Worm (Caenorhabditis elegans) whole organism, mixed stage, embryonic: ENCODE data around the gene ctsa-3.1.

Source experiments
- M03D4.4 ChIP-seq: sonication (generic microtip); optimal IDR thresholded peaks from 2 replicates; lab custom pipeline; 2017; ENCODE audit warnings: mild to moderate bottlenecking, missing genetic modification characterization, missing compliant biosample characterization
- bed-3 ChIP-seq: fragments of 200-800 bp; sonication (Bioruptor generic); optimal IDR thresholded peaks from 3 replicates; lab custom pipeline; 2018; ENCODE audit warnings: mild to moderate bottlenecking, missing genetic modification characterization, moderate library complexity, missing compliant biosample characterization
- blmp-1 ChIP-seq: fragments of 150-350 bp; optimal IDR thresholded peaks from 2 replicates; lab custom pipeline; 2014; ENCODE audit warnings: missing biosample characterization, missing genetic modification characterization
- ceh-39 ChIP-seq: fragments of 150-350 bp; optimal IDR thresholded peaks from 2 replicates; lab custom pipeline; 2014; ENCODE audit warnings: missing biosample characterization, missing genetic modification characterization
- ceh-43 ChIP-seq: fragments of 200-800 bp; sonication (Bioruptor generic); optimal IDR thresholded peaks from 2 replicates; lab custom pipeline; 2018; ENCODE audit warnings: mild to moderate bottlenecking, missing genetic modification characterization, moderate library complexity, missing compliant biosample characterization
- ceh-83 ChIP-seq: fragments of 200-800 bp; sonication (Bioruptor generic); optimal IDR thresholded peaks from 2 replicates; lab custom pipeline; 2018; ENCODE audit warnings: mild to moderate bottlenecking, missing genetic modification characterization, missing compliant biosample characterization
- ces-1 ChIP-seq: fragments of 150-350 bp; optimal IDR thresholded peaks from 2 replicates; lab custom pipeline; 2014; ENCODE audit warnings: missing biosample characterization, missing genetic modification reagents, missing genetic modification characterization
- cnd-1 ChIP-seq: fragments of 200-800 bp; sonication (Bioruptor generic); optimal IDR thresholded peaks from 2 replicates; lab custom pipeline; 2018; ENCODE audit warnings: mild to moderate bottlenecking, missing genetic modification characterization, missing compliant biosample characterization
- drap-1 ChIP-seq: fragments of 200-800 bp; sonication (Bioruptor generic); optimal IDR thresholded peaks from 3 replicates; lab custom pipeline; 2018; ENCODE audit warnings: mild to moderate bottlenecking, missing genetic modification characterization, missing compliant biosample characterization
- elt-1 ChIP-seq: sonication (generic microtip); optimal IDR thresholded peaks from 2 replicates; lab custom pipeline; 2017; ENCODE audit warnings: missing genetic modification characterization, mild to moderate bottlenecking, missing compliant biosample characterization, antibody characterized with exemption, moderate library complexity, borderline replicate concordance; ENCODE audit not compliant: insufficient read depth
- elt-3 ChIP-seq: fragments of 150-350 bp; optimal IDR thresholded peaks from 2 replicates; lab custom pipeline; 2014; ENCODE audit warnings: missing biosample characterization, missing genetic modification characterization
- flh-1 ChIP-seq: fragments of 200-800 bp; sonication (Bioruptor generic); optimal IDR thresholded peaks from 2 replicates; lab custom pipeline; 2018; ENCODE audit warnings: mild to moderate bottlenecking, missing genetic modification characterization, moderate library complexity, missing compliant biosample characterization
- ham-2 ChIP-seq: fragments of 200-800 bp; sonication (Bioruptor generic); optimal IDR thresholded peaks from 2 replicates; lab custom pipeline; 2018; ENCODE audit warnings: mild to moderate bottlenecking, missing genetic modification characterization, missing compliant biosample characterization
- hlh-1 ChIP-seq: fragments of 150-350 bp; optimal IDR thresholded peaks from 2 replicates; lab custom pipeline; 2014; ENCODE audit warnings: missing biosample characterization, missing genetic modification reagents, missing genetic modification characterization
- lin-13 ChIP-seq: fragments of 150-350 bp; optimal IDR thresholded peaks from 2 replicates; lab custom pipeline; 2014; ENCODE audit warnings: missing biosample characterization, missing genetic modification characterization
- lin-32 ChIP-seq: fragments of 200-800 bp; sonication (Bioruptor generic); optimal IDR thresholded peaks from 2 replicates; lab custom pipeline; 2018; ENCODE audit warnings: mild to moderate bottlenecking, missing genetic modification characterization, missing compliant biosample characterization
- lsy-2 ChIP-seq: fragments of 150-350 bp; optimal IDR thresholded peaks from 2 replicates; lab custom pipeline; 2014; ENCODE audit warnings: missing biosample characterization, missing genetic modification characterization
- mab-5 ChIP-seq: fragments of 150-350 bp; optimal IDR thresholded peaks from 2 replicates; lab custom pipeline; 2014; ENCODE audit warnings: missing biosample characterization, missing genetic modification characterization
- mep-1 ChIP-seq: fragments of 150-350 bp; optimal IDR thresholded peaks from 2 replicates; lab custom pipeline; 2017; ENCODE audit warnings: missing biosample characterization, missing genetic modification reagents, missing genetic modification characterization, inconsistent platforms
- mls-2 ChIP-seq: sonication (generic microtip); optimal IDR thresholded peaks from 2 replicates; lab custom pipeline; 2016; ENCODE audit warnings: mild to moderate bottlenecking, missing genetic modification characterization, moderate library complexity, missing compliant biosample characterization
- nhr-12 ChIP-seq: fragments of 150-350 bp; optimal IDR thresholded peaks from 2 replicates; lab custom pipeline; 2014; ENCODE audit warnings: missing biosample characterization, missing genetic modification characterization
- nhr-2 ChIP-seq: fragments of 150-350 bp; optimal IDR thresholded peaks from 2 replicates; lab custom pipeline; 2014; ENCODE audit warnings: missing biosample characterization, missing genetic modification characterization
- nhr-237 ChIP-seq: fragments of 150-350 bp; optimal IDR thresholded peaks from 2 replicates; lab custom pipeline; 2014; ENCODE audit warnings: missing biosample characterization, missing genetic modification characterization
- nhr-28 ChIP-seq: fragments of 150-350 bp; optimal IDR thresholded peaks from 2 replicates; lab custom pipeline; 2014; ENCODE audit warnings: missing biosample characterization, missing genetic modification characterization
- nhr-76 ChIP-seq: sonication (generic microtip); optimal IDR thresholded peaks from 2 replicates; lab custom pipeline; 2017; ENCODE audit warnings: missing biosample characterization, missing genetic modification characterization
- pha-4 ChIP-seq: fragments of 150-350 bp; optimal IDR thresholded peaks from 2 replicates; lab custom pipeline; 2018; ENCODE audit warnings: missing biosample characterization, missing genetic modification reagents, missing genetic modification characterization
- sem-2 ChIP-seq: fragments of 200-800 bp; sonication (Bioruptor generic); optimal IDR thresholded peaks from 2 replicates; lab custom pipeline; 2018; ENCODE audit warnings: mild to moderate bottlenecking, missing genetic modification characterization, missing compliant biosample characterization
- snpc-4 ChIP-seq: fragments of 150-350 bp; optimal IDR thresholded peaks from 2 replicates; lab custom pipeline; 2014; ENCODE audit warnings: missing biosample characterization, missing genetic modification characterization
- sptf-1 ChIP-seq: sonication (generic microtip); optimal IDR thresholded peaks from 2 replicates; lab custom pipeline; 2017; ENCODE audit warnings: mild to moderate bottlenecking, missing genetic modification characterization, moderate library complexity, missing compliant biosample characterization
- tbx-8 ChIP-seq: fragments of 200-800 bp; sonication (Bioruptor generic); optimal IDR thresholded peaks from 2 replicates; lab custom pipeline; 2018; ENCODE audit warnings: mild to moderate bottlenecking, missing genetic modification characterization, moderate library complexity, missing compliant biosample characterization
- unc-120 ChIP-seq: sonication (generic microtip); optimal IDR thresholded peaks from 2 replicates; lab custom pipeline; 2017; ENCODE audit warnings: missing genetic modification characterization, missing compliant biosample characterization; ENCODE audit not compliant: poor library complexity, severe bottlenecking
- unc-39 ChIP-seq: fragments of 150-350 bp; optimal IDR thresholded peaks from 2 replicates; lab custom pipeline; 2014; ENCODE audit warnings: missing biosample characterization, missing genetic modification characterization
- unc-62 ChIP-seq: fragments of 150-350 bp; optimal IDR thresholded peaks from 2 replicates; lab custom pipeline; 2014; ENCODE audit warnings: missing biosample characterization, missing genetic modification reagents, missing genetic modification characterization
- zip-8 ChIP-seq: fragments of 150-350 bp; optimal IDR thresholded peaks from 2 replicates; lab custom pipeline; 2014; ENCODE audit warnings: missing biosample characterization, missing genetic modification characterization
- ztf-11 ChIP-seq: fragments of 150-350 bp; optimal IDR thresholded peaks from 2 replicates; lab custom pipeline; 2014; ENCODE audit warnings: missing biosample characterization, missing genetic modification characterization

The ctsa-3.1 gene

ce11 chrII:7232517-7232916 lies at the start of gene ctsa-3.1:
Gene ctsa-3.1 (plus strand): TSS chrII:7232853.
- TF ChIP-seq ceh-39 (tag; lab: Kevin White, UChicago) (no peak), nhr-76 (tag; lab: Kevin White, UChicago) (no peak), hlh-1 (tag; lab: Kevin White, UChicago) (no peak), elt-3 (tag; lab: Kevin White, UChicago) (no peak), sptf-1 (tag; lab: Kevin White, UChicago) (no peak), flh-1 (GFP tag; lab: Kevin White, UChicago) (no peak), nhr-2 (tag; lab: Kevin White, UChicago) (no peak), nhr-28 (tag; lab: Kevin White, UChicago) (no peak), zip-8 (no peak)
- TF ChIP-seq, all 35 proteins: peak for 0

ce11 chrII:7183493-7184272 lies 49.0 kb upstream of the ctsa-3.1 start, which contains the start of gene pdl-1:
Gene pdl-1 (plus strand): TSS chrII:7183801.
- TF ChIP-seq ces-1 (GFP tag; lab: Kevin White, UChicago), result no peak
- TF ChIP-seq nhr-28 (tag; lab: Kevin White, UChicago), result peak; percentile 43
- peak; percentile 12 for TF ChIP-seq lsy-2
- TF ChIP-seq cnd-1 (tag; lab: Kevin White, UChicago), result peak; percentile 97
- peak; percentile 84 for TF ChIP-seq pha-4 (tag; lab: Kevin White, UChicago)
- TF ChIP-seq snpc-4 (tag; lab: Kevin White, UChicago), result no peak
- peak; percentile 98 for TF ChIP-seq mls-2 (tag; lab: Kevin White, UChicago)
- TF ChIP-seq elt-3 (tag; lab: Kevin White, UChicago), result no peak
- peak; percentile 2 for TF ChIP-seq mab-5 (tag; lab: Kevin White, UChicago)
- peak; percentile 21 for TF ChIP-seq elt-1 (tag; lab: Kevin White, UChicago)
- peak; percentile 97 for TF ChIP-seq sptf-1 (tag; lab: Kevin White, UChicago)
- TF ChIP-seq mep-1 (tag; lab: Kevin White, UChicago), result no peak
- TF ChIP-seq nhr-237 (tag; lab: Kevin White, UChicago), result peak; percentile 21
- peak; percentile 91 for TF ChIP-seq ceh-43 (GFP tag; lab: Kevin White, UChicago)
- peak; percentile 91 for TF ChIP-seq unc-120 (tag; lab: Kevin White, UChicago)
- TF ChIP-seq lin-32 (GFP tag; lab: Kevin White, UChicago), result peak; percentile 93
- peak; percentile 55 for TF ChIP-seq lin-13
- TF ChIP-seq nhr-12 (tag; lab: Kevin White, UChicago), result no peak
- peak; percentile 45 for TF ChIP-seq unc-62
- peak; percentile 92 for TF ChIP-seq bed-3 (GFP tag; lab: Kevin White, UChicago)
- peak; percentile 94 for TF ChIP-seq ham-2
- peak; percentile 93 for TF ChIP-seq sem-2 (GFP tag; lab: Kevin White, UChicago)
- TF ChIP-seq zip-8, result no peak
- TF ChIP-seq nhr-76 (tag; lab: Kevin White, UChicago), result peak; percentile 67
- peak; percentile 60 for TF ChIP-seq ztf-11 (tag; lab: Kevin White, UChicago)
- peak; percentile 98 for TF ChIP-seq ceh-83 (GFP tag; lab: Kevin White, UChicago)
- TF ChIP-seq tbx-8 (GFP tag; lab: Kevin White, UChicago), result peak; percentile 78
- peak; percentile 74 for TF ChIP-seq hlh-1 (tag; lab: Kevin White, UChicago)
- TF ChIP-seq nhr-2 (tag; lab: Kevin White, UChicago), result no peak
- TF ChIP-seq unc-39 (tag; lab: Kevin White, UChicago), result peak; percentile 59
- TF ChIP-seq ceh-39 (tag; lab: Kevin White, UChicago), result no peak
- peak; percentile 98 for TF ChIP-seq drap-1
- peak; percentile 90 for TF ChIP-seq flh-1 (GFP tag; lab: Kevin White, UChicago)
- peak; percentile 5 for TF ChIP-seq blmp-1
- TF ChIP-seq M03D4.4, result peak; percentile 96

- TF ChIP-seq blmp-1 (no peak), elt-3 (tag; lab: Kevin White, UChicago) (no peak), mep-1 (tag; lab: Kevin White, UChicago) (no peak), lin-13 (no peak), nhr-2 (tag; lab: Kevin White, UChicago) (no peak), nhr-28 (tag; lab: Kevin White, UChicago) (no peak), tbx-8 (GFP tag; lab: Kevin White, UChicago) (no peak), unc-62 (no peak), ham-2 (no peak), nhr-237 (tag; lab: Kevin White, UChicago) (no peak), sem-2 (GFP tag; lab: Kevin White, UChicago) (no peak), hlh-1 (tag; lab: Kevin White, UChicago) (no peak)
Measured at ce11 chrII:7186117-7186516, 46.5 kb upstream of the ctsa-3.1 start.
